Worm (Caenorhabditis elegans): ENCODE results near the gene xtr-2.

DNA sequence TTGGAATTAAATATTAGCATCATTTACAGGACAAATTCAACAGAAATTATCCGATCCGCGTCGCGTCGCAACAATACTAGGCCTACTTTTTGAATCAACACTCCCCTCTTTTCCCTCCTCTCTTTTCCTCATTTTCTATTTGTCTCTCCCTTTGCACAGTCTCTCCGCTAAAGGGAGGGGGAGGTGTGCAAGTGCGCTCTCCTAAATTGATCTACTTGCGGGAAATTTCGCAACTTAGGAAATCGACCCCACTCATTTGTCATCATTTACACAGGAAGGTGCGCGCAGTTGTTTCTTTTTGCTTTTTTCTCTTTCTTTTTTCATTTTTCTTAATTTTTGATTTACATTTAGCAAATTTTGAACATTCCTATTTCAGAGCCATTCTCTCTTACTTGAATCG lies 32.5 kb upstream of the xtr-2 start, which contains the start of gene C04B4.2:
- TF ChIP-seq elt-3 (tag; optimal IDR thresholded peaks at IDR 0.05), result no peak
- TF ChIP-seq nhr-12 (tag; optimal IDR thresholded peaks at IDR 0.05), result no peak
- TF ChIP-seq nhr-23 (tag; optimal IDR thresholded peaks at IDR 0.05), result no peak
- TF ChIP-seq nhr-237 (tag; optimal IDR thresholded peaks at IDR 0.05), result no peak
- TF ChIP-seq R02D3.7 (tag; optimal IDR thresholded peaks at IDR 0.05), result no peak
- TF ChIP-seq lsy-2 (tag; optimal IDR thresholded peaks at IDR 0.05), result no peak
- no peak for TF ChIP-seq lin-39 (tag; optimal IDR thresholded peaks at IDR 0.05)
- TF ChIP-seq mdl-1 (tag; optimal IDR thresholded peaks at IDR 0.05), result no peak
- no peak for TF ChIP-seq nhr-11 (tag; optimal IDR thresholded peaks at IDR 0.05)
- TF ChIP-seq skn-1 (tag; optimal IDR thresholded peaks at IDR 0.05), result no peak
- no peak for TF ChIP-seq ama-1 (optimal IDR thresholded peaks at IDR 0.05)

Data from whole organism, L2 larva.